Fruit fly (Drosophila melanogaster) whole organism, embryonic: ENCODE results near the gene CG12147.

ENCODE experiments used
- Abd-B ChIP-seq: fragments of 200-800 bp; sonication (Bioruptor generic); optimal IDR thresholded peaks from 2 replicates; lab custom pipeline; 2018; ENCODE audit warnings: missing biosample characterization, mild to moderate bottlenecking, missing genetic modification characterization, moderate library complexity
- BEAF-32 ChIP-seq: fragments of 200-800 bp; sonication (Bioruptor generic); optimal IDR thresholded peaks from 3 replicates; lab custom pipeline; 2017; ENCODE audit warnings: missing biosample characterization, missing genetic modification characterization, mild to moderate bottlenecking, moderate library complexity, missing genetic modification reagents
- CG11504 ChIP-seq: fragments of 200-800 bp; sonication (Bioruptor generic); optimal IDR thresholded peaks from 3 replicates; lab custom pipeline; 2019; ENCODE audit warnings: missing biosample characterization, mild to moderate bottlenecking, missing genetic modification characterization, moderate library complexity
- CG13287 ChIP-seq: fragments of 200-800 bp; sonication (Bioruptor generic); IDR thresholded peaks from 2 replicates; pipeline ENCODE4 v1.3.6; 2022; ENCODE audit warnings: missing biosample characterization, missing genetic modification characterization; ENCODE audit not compliant: partially characterized antibody
- CG13624 ChIP-seq: fragments of 200-800 bp; sonication (Bioruptor generic); optimal IDR thresholded peaks from 2 replicates; lab custom pipeline; 2016; ENCODE audit warnings: missing biosample characterization, missing genetic modification characterization
- CG13775 ChIP-seq: fragments of 200-800 bp; sonication (Bioruptor generic); optimal IDR thresholded peaks from 3 replicates; lab custom pipeline; 2017; ENCODE audit warnings: missing biosample characterization, mild to moderate bottlenecking, missing genetic modification characterization
- CG1647 ChIP-seq: fragments of 200-800 bp; sonication (Bioruptor generic); optimal IDR thresholded peaks from 3 replicates; lab custom pipeline; 2016; ENCODE audit warnings: missing biosample characterization, missing genetic modification characterization
- CG17186 ChIP-seq: fragments of 200-800 bp; sonication (Bioruptor generic); optimal IDR thresholded peaks from 3 replicates; lab custom pipeline; 2017; ENCODE audit warnings: missing biosample characterization, missing genetic modification reagents, missing genetic modification characterization
- CG17328 ChIP-seq: fragments of 200-800 bp; sonication (Bioruptor generic); IDR thresholded peaks from 2 replicates; pipeline ENCODE4 v1.3.6; 2022; ENCODE audit warnings: missing biosample characterization, missing genetic modification characterization
- CG17359 ChIP-seq: fragments of 200-800 bp; sonication (Bioruptor generic); optimal IDR thresholded peaks from 3 replicates; lab custom pipeline; 2018; ENCODE audit warnings: missing biosample characterization, mild to moderate bottlenecking, missing genetic modification characterization, moderate library complexity
- CG2120 ChIP-seq: fragments of 200-800 bp; sonication (Bioruptor generic); optimal IDR thresholded peaks from 3 replicates; lab custom pipeline; 2016; ENCODE audit warnings: missing biosample characterization, missing genetic modification characterization
- CG31441 ChIP-seq: fragments of 200-800 bp; sonication (Bioruptor generic); IDR thresholded peaks from 2 replicates; pipeline ENCODE4 v1.3.6; 2022; ENCODE audit warnings: missing biosample characterization, missing genetic modification characterization
- CG4404 ChIP-seq: fragments of 200-800 bp; sonication (Bioruptor generic); IDR thresholded peaks from 2 replicates; pipeline ENCODE4 v1.3.6; 2022; ENCODE audit warnings: missing biosample characterization, missing genetic modification characterization
- CG4617 ChIP-seq: fragments of 200-800 bp; sonication (Bioruptor generic); optimal IDR thresholded peaks from 3 replicates; lab custom pipeline; 2016; ENCODE audit warnings: missing biosample characterization, missing genetic modification characterization, borderline replicate concordance
- CG6254 ChIP-seq: fragments of 200-800 bp; sonication (Bioruptor generic); optimal IDR thresholded peaks from 3 replicates; lab custom pipeline; 2017; ENCODE audit warnings: mild to moderate bottlenecking, missing biosample characterization, missing genetic modification reagents, missing genetic modification characterization
- CG6272 ChIP-seq: fragments of 200-800 bp; sonication (Bioruptor generic); IDR thresholded peaks from 2 replicates; pipeline ENCODE4 v1.3.6; 2022; ENCODE audit warnings: missing biosample characterization, missing genetic modification characterization
- CG7987 ChIP-seq: fragments of 200-800 bp; sonication (Bioruptor generic); optimal IDR thresholded peaks from 2 replicates; lab custom pipeline; 2018; ENCODE audit warnings: missing biosample characterization, mild to moderate bottlenecking, missing genetic modification characterization, moderate library complexity
- CG8478 ChIP-seq: fragments of >200 bp; optimal IDR thresholded peaks from 2 replicates; lab custom pipeline; 2018
- CG8924 ChIP-seq: fragments of 200-800 bp; optimal IDR thresholded peaks from 3 replicates; lab custom pipeline; 2019; ENCODE audit warnings: missing biosample characterization, mild to moderate bottlenecking, missing genetic modification characterization, moderate library complexity
- CG9932 ChIP-seq: fragments of 200-800 bp; sonication (Bioruptor generic); IDR thresholded peaks from 2 replicates; pipeline ENCODE4 v1.3.6; 2022; ENCODE audit warnings: missing biosample characterization, missing genetic modification characterization
- D19A ChIP-seq: fragments of 200-800 bp; optimal IDR thresholded peaks from 3 replicates; lab custom pipeline; 2019; ENCODE audit warnings: missing biosample characterization, mild to moderate bottlenecking, missing genetic modification characterization, moderate library complexity
- Dad ChIP-seq: fragments of 200-800 bp; sonication (Bioruptor generic); optimal IDR thresholded peaks from 3 replicates; lab custom pipeline; 2016; ENCODE audit warnings: missing biosample characterization, missing genetic modification characterization
- Lim3 ChIP-seq: fragments of 200-800 bp; sonication (Bioruptor generic); IDR thresholded peaks from 2 replicates; pipeline ENCODE4 v1.3.6; 2022; ENCODE audit warnings: missing biosample characterization, missing genetic modification characterization
- Lpt ChIP-seq: fragments of >200 bp; optimal IDR thresholded peaks from 2 replicates; lab custom pipeline; 2018; ENCODE audit warnings: missing biosample characterization, missing genetic modification characterization
- Med ChIP-seq: fragments of 200-800 bp; sonication (Bioruptor generic); peaks from one replicate; lab custom pipeline; 2016; ENCODE audit warnings: missing biosample characterization, missing genetic modification characterization, mild to moderate bottlenecking, inconsistent platforms, moderate library complexity
- NFAT ChIP-seq: fragments of 200-800 bp; sonication (Bioruptor generic); IDR thresholded peaks from 2 replicates; pipeline ENCODE4 v1.3.6; 2022; ENCODE audit warnings: missing biosample characterization, missing genetic modification characterization
- Pdp1 ChIP-seq, 2 experiments: fragments of 200-800 bp; sonication (Bioruptor generic); optimal IDR thresholded peaks; 3 replicates each; lab custom pipeline; 2016; ENCODE audit warnings: missing biosample characterization in 2 of 2, missing genetic modification characterization in 2 of 2, mild to moderate bottlenecking in 1 of 2, moderate library complexity in 1 of 2
- Sox102F ChIP-seq: fragments of 200-800 bp; sonication (Bioruptor generic); optimal IDR thresholded peaks from 2 replicates; lab custom pipeline; 2018; ENCODE audit warnings: missing biosample characterization, mild to moderate bottlenecking, missing genetic modification characterization, moderate library complexity
- ash1 ChIP-seq: fragments of 200-800 bp; sonication (Bioruptor generic); optimal IDR thresholded peaks from 2 replicates; lab custom pipeline; 2018; ENCODE audit warnings: missing biosample characterization, mild to moderate bottlenecking, missing genetic modification characterization
- bowl ChIP-seq: fragments of 200-800 bp; sonication (Bioruptor generic); IDR thresholded peaks from 2 replicates; pipeline ENCODE4 v1.3.6; 2022; ENCODE audit warnings: missing biosample characterization, missing genetic modification characterization
- chinmo ChIP-seq: fragments of 200-800 bp; sonication (Bioruptor generic); IDR thresholded peaks from 4 replicates; pipeline ENCODE4 v1.3.6; 2022; ENCODE audit warnings: missing biosample characterization, missing genetic modification characterization; ENCODE audit not compliant: partially characterized antibody
- crol ChIP-seq: fragments of 200-800 bp; sonication (Bioruptor generic); IDR thresholded peaks from 2 replicates; pipeline ENCODE4 v1.3.6; 2022; ENCODE audit warnings: missing biosample characterization, missing genetic modification characterization
- cwo ChIP-seq: fragments of 200-800 bp; sonication (Bioruptor generic); optimal IDR thresholded peaks from 3 replicates; lab custom pipeline; 2017; ENCODE audit warnings: missing biosample characterization, missing genetic modification characterization, mild to moderate bottlenecking, moderate library complexity, missing genetic modification reagents
- fru ChIP-seq: fragments of >200 bp; optimal IDR thresholded peaks from 2 replicates; lab custom pipeline; 2017
- gce ChIP-seq: fragments of 200-800 bp; sonication (Bioruptor generic); IDR thresholded peaks from 3 replicates; pipeline ENCODE4 v1.3.6; 2022; ENCODE audit warnings: missing biosample characterization, missing genetic modification characterization
- gcm ChIP-seq: fragments of 200-800 bp; sonication (Bioruptor generic); optimal IDR thresholded peaks from 2 replicates; lab custom pipeline; 2019; ENCODE audit warnings: missing biosample characterization, mild to moderate bottlenecking, missing genetic modification characterization, moderate library complexity
- gem ChIP-seq: fragments of 200-800 bp; sonication (Bioruptor generic); optimal IDR thresholded peaks from 2 replicates; lab custom pipeline; 2019; ENCODE audit warnings: missing biosample characterization, mild to moderate bottlenecking, missing genetic modification characterization, moderate library complexity
- h ChIP-seq: fragments of >200 bp; optimal IDR thresholded peaks from 2 replicates; lab custom pipeline; 2017
- hbn ChIP-seq: fragments of 200-800 bp; sonication (Bioruptor generic); IDR thresholded peaks from 2 replicates; pipeline ENCODE4 v1.3.6; 2022; ENCODE audit warnings: missing biosample characterization, missing genetic modification characterization; ENCODE audit not compliant: partially characterized antibody
- prd ChIP-seq, 3 experiments: fragments of >200 bp in 2 of 3; fragments of 200-800 bp in 1 of 3; sonication (Bioruptor generic) in 1 of 3; optimal IDR thresholded peaks in 2 of 3; IDR thresholded peaks in 1 of 3; 2 replicates in 2 of 3; 3 replicates in 1 of 3; pipeline versions ENCODE4 v1.3.6 to Lab custom; 2017 to 2022; ENCODE audit warnings: missing biosample characterization in 1 of 3, missing genetic modification characterization in 1 of 3
- psq ChIP-seq: fragments of 200-800 bp; sonication (Bioruptor generic); optimal IDR thresholded peaks from 2 replicates; lab custom pipeline; 2017; ENCODE audit warnings: missing biosample characterization, missing genetic modification characterization
- row ChIP-seq: fragments of 200-800 bp; sonication (Bioruptor generic); IDR thresholded peaks from 3 replicates; pipeline ENCODE4 v1.3.6; 2022; ENCODE audit warnings: missing biosample characterization, missing genetic modification characterization
- sens-2 ChIP-seq: fragments of 200-800 bp; sonication (Bioruptor generic); IDR thresholded peaks from 2 replicates; pipeline ENCODE4 v1.3.6; 2022; ENCODE audit warnings: missing biosample characterization, missing genetic modification characterization
- sima ChIP-seq: fragments of 200-800 bp; sonication (Bioruptor generic); optimal IDR thresholded peaks from 2 replicates; lab custom pipeline; 2016; ENCODE audit warnings: missing biosample characterization, missing genetic modification characterization
- stc ChIP-seq: fragments of 200-800 bp; sonication (Bioruptor generic); IDR thresholded peaks from 2 replicates; pipeline ENCODE4 v1.3.6; 2022; ENCODE audit warnings: missing biosample characterization, missing genetic modification characterization
- unc-4 ChIP-seq: fragments of 200-800 bp; sonication (Bioruptor generic); IDR thresholded peaks from 2 replicates; pipeline ENCODE4 v1.3.6; 2022; ENCODE audit warnings: missing biosample characterization, missing genetic modification characterization; ENCODE audit not compliant: partially characterized antibody
- vfl ChIP-seq: fragments of 200-800 bp; sonication (Bioruptor generic); optimal IDR thresholded peaks from 2 replicates; lab custom pipeline; 2016; ENCODE audit warnings: missing biosample characterization, missing genetic modification characterization

Gene CG12147

dm6 chr3R:5438750-5439149 lies 11.7 kb upstream of the CG12147 start (continued):
- no peak for TF ChIP-seq CG9932 (GFP tag; lab: Robert Waterston, UW)
- TF ChIP-seq CG31441 (GFP tag; lab: Robert Waterston, UW): no peak
- TF ChIP-seq CG17328 (GFP tag; lab: Robert Waterston, UW): no peak
- peak; percentile 39 for TF ChIP-seq CG11504 (tag; lab: Kevin White, UChicago)
- TF ChIP-seq CG13287 (GFP tag; lab: Robert Waterston, UW): peak; percentile 43; the same call in 1 of the 2 replicates
- no peak for TF ChIP-seq sima (GFP tag; lab: Kevin White, UChicago)
- TF ChIP-seq hbn (GFP tag; lab: Robert Waterston, UW): no peak
- no peak for TF ChIP-seq D19A (tag; lab: Kevin White, UChicago)
- no peak for TF ChIP-seq ash1
- no peak for TF ChIP-seq CG8924
- no peak for TF ChIP-seq CG17186 (GFP tag; lab: Kevin White, UChicago)
- TF ChIP-seq Dad (GFP tag; lab: Kevin White, UChicago): no peak
- no peak for TF ChIP-seq h (lab: Kevin White, UChicago)
- TF ChIP-seq CG2120 (GFP tag; lab: Kevin White, UChicago): no peak
- TF ChIP-seq prd (optimal IDR thresholded peaks at IDR 0.05; lab: Kevin White, UChicago): no peak
- peak; percentile 19; the same call in 2 of the 3 replicates for TF ChIP-seq prd (GFP tag; IDR thresholded peaks at IDR 0.05; lab: Robert Waterston, UW)
- TF ChIP-seq CG7987 (GFP tag; lab: Kevin White, UChicago): no peak
- TF ChIP-seq chinmo (GFP tag; lab: Robert Waterston, UW): no peak
- no peak for TF ChIP-seq stc
- no peak for TF ChIP-seq gce
- no peak for TF ChIP-seq bowl (GFP tag; lab: Robert Waterston, UW)
- peak; percentile 17 for TF ChIP-seq CG4617
- no peak for TF ChIP-seq sens-2 (GFP tag; lab: Robert Waterston, UW)
- peak; percentile 58 for TF ChIP-seq CG17359 (tag; lab: Kevin White, UChicago)
- peak; percentile 21; the same call in 1 of the 3 replicates for TF ChIP-seq row (GFP tag; lab: Robert Waterston, UW)
- peak; percentile 17 for TF ChIP-seq Sox102F
- TF ChIP-seq CG4404 (GFP tag; lab: Robert Waterston, UW): no peak
- no peak for TF ChIP-seq crol
- TF ChIP-seq unc-4 (GFP tag; lab: Robert Waterston, UW): no peak
- no peak for TF ChIP-seq NFAT (GFP tag; lab: Robert Waterston, UW)
- TF ChIP-seq Pdp1 (GFP tag; optimal IDR thresholded peaks at IDR 0.05; lab: Kevin White, UChicago): no peak
- peak; percentile 22 for TF ChIP-seq BEAF-32
- TF ChIP-seq cwo (GFP tag; lab: Kevin White, UChicago): no peak
- no peak for TF ChIP-seq gem (tag; lab: Kevin White, UChicago)
- TF ChIP-seq Med (GFP tag; lab: Kevin White, UChicago): peak; percentile 67
- peak; percentile 95 for TF ChIP-seq Abd-B
- no peak for TF ChIP-seq Lpt (GFP tag; lab: Kevin White, UChicago)
- 0 out of 2 replicates have a peak, but pooled peaks have one; percentile 9 for TF ChIP-seq CG6272
- TF ChIP-seq gcm (GFP tag; lab: Kevin White, UChicago): no peak
- TF ChIP-seq CG1647 (GFP tag; lab: Kevin White, UChicago): no peak
- no peak for TF ChIP-seq CG8478 (lab: Kevin White, UChicago)
- no peak for TF ChIP-seq Lim3 (GFP tag; lab: Robert Waterston, UW)
- no peak for TF ChIP-seq CG13775 (GFP tag; lab: Kevin White, UChicago)
- TF ChIP-seq fru (lab: Kevin White, UChicago): no peak
- TF ChIP-seq psq: no peak
- TF ChIP-seq CG13624 (GFP tag; lab: Kevin White, UChicago): no peak
- TF ChIP-seq vfl (GFP tag; lab: Kevin White, UChicago): no peak
- no peak for TF ChIP-seq CG6254 (GFP tag; lab: Kevin White, UChicago)
